Fruit fly (Drosophila melanogaster) whole organism, pupa: Measurements from ENCODE around the gene eIF3f1.

ENCODE experiments used
- CG13204 ChIP-seq: fragments of 200-800 bp; sonication (Bioruptor generic); optimal IDR thresholded peaks from 2 replicates; lab custom pipeline; 2018; ENCODE audit warnings: missing biosample characterization, mild to moderate bottlenecking, missing genetic modification characterization, moderate library complexity
- CG32121 ChIP-seq: fragments of 200-800 bp; sonication (Bioruptor generic); IDR thresholded peaks from 2 replicates; pipeline ENCODE4 v1.3.6; 2022; ENCODE audit warnings: missing biosample characterization, missing genetic modification characterization
- D1 ChIP-seq: fragments of 200-800 bp; sonication (Bioruptor generic); optimal IDR thresholded peaks from 2 replicates; lab custom pipeline; 2018; ENCODE audit warnings: missing biosample characterization, mild to moderate bottlenecking, missing genetic modification characterization, moderate library complexity
- Pif1A ChIP-seq: fragments of 200-800 bp; sonication (Bioruptor generic); optimal IDR thresholded peaks from 3 replicates; lab custom pipeline; 2016; ENCODE audit warnings: missing biosample characterization, missing genetic modification characterization
- Pif1B ChIP-seq: fragments of 200-800 bp; sonication (Bioruptor generic); optimal IDR thresholded peaks from 3 replicates; lab custom pipeline; 2016; ENCODE audit warnings: missing biosample characterization, missing genetic modification characterization
- gl ChIP-seq: fragments of 200-800 bp; sonication (Bioruptor generic); optimal IDR thresholded peaks from 2 replicates; lab custom pipeline; 2018; ENCODE audit warnings: missing biosample characterization, mild to moderate bottlenecking, missing genetic modification characterization

- TF ChIP-seq Pif1A (GFP tag; lab: Kevin White, UChicago) (no peak), CG32121 (no peak), D1 (tag; lab: Kevin White, UChicago) (no peak), Pif1B (GFP tag; lab: Kevin White, UChicago) (no peak), gl (no peak), CG13204 (GFP tag; lab: Kevin White, UChicago) (no peak)
Observed at dm6 chr3R:4748888-4749717, 35.1 kb upstream of the eIF3f1 start, which contains the start of gene tacc.
